Worm (Caenorhabditis elegans): ENCODE data around the gene F44A6.4.

DNA sequence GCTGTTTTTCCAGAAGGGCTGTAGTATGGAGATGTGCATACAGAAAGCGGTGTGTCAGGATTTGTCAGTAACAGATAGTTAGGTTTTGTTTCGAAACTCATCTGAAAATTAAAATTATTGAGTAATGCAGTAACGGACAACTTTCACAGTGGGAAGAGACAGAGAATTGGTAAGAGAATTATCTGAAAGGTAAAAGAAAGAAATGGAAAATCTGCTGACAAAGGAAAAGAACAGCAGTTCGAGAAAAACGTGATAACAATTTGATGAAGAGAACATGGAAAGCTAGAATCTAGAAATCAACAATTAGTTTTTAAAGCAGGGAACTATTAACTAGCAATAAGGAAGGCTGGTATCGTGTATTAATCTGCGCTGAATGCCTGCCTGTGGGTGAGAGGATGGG, 10.0 kb downstream of the F44A6.4 start, which contains the start of gene sex-1:
- TF ChIP-seq nhr-12 (tag; optimal IDR thresholded peaks at IDR 0.05) (no peak), skn-1 (tag; optimal IDR thresholded peaks at IDR 0.05) (no peak), ama-1 (optimal IDR thresholded peaks at IDR 0.05) (no peak), sma-3 (GFP tag; optimal IDR thresholded peaks at IDR 0.05) (no peak), snpc-4 (tag; optimal IDR thresholded peaks at IDR 0.05) (no peak), unc-62 (GFP tag; optimal IDR thresholded peaks at IDR 0.05) (no peak), nhr-11 (tag; optimal IDR thresholded peaks at IDR 0.05) (no peak), elt-1 (tag; optimal IDR thresholded peaks at IDR 0.05) (no peak), ceh-82 (tag; optimal IDR thresholded peaks at IDR 0.05) (no peak), mbf-1 (tag; optimal IDR thresholded peaks at IDR 0.05) (no peak)
